Fruit fly (Drosophila melanogaster) whole organism, embryonic: ENCODE measurements around the gene CG11891.
A peak's percentile ranks its signal among the peaks of the same experiment; 100 is the strongest.

ENCODE experiments used
- Blimp-1 ChIP-seq: fragments of 200-800 bp; sonication (Bioruptor generic); optimal IDR thresholded peaks from 3 replicates; lab custom pipeline; 2018; ENCODE audit warnings: missing biosample characterization, missing genetic modification characterization, mild to moderate bottlenecking, moderate library complexity, missing genetic modification reagents
- CG11085 ChIP-seq: fragments of 200-800 bp; sonication (Bioruptor generic); IDR thresholded peaks from 2 replicates; pipeline ENCODE4 v1.3.6; 2022; ENCODE audit warnings: missing biosample characterization, missing genetic modification characterization
- CG14965 ChIP-seq: fragments of 200-800 bp; sonication (Bioruptor generic); optimal IDR thresholded peaks from 2 replicates; lab custom pipeline; 2016; ENCODE audit warnings: missing biosample characterization, missing genetic modification characterization, borderline replicate concordance
- CG16815 ChIP-seq: fragments of 200-800 bp; sonication (Bioruptor generic); optimal IDR thresholded peaks from 3 replicates; lab custom pipeline; 2017; ENCODE audit warnings: missing biosample characterization, mild to moderate bottlenecking, missing genetic modification characterization
- CG16863 ChIP-seq: fragments of 200-800 bp; sonication (Bioruptor generic); optimal IDR thresholded peaks from 3 replicates; lab custom pipeline; 2016; ENCODE audit warnings: missing biosample characterization, missing genetic modification characterization
- CG2712 ChIP-seq: fragments of 200-800 bp; optimal IDR thresholded peaks from 3 replicates; lab custom pipeline; 2019; ENCODE audit warnings: missing biosample characterization, mild to moderate bottlenecking, missing genetic modification characterization, moderate library complexity
- CG2889 ChIP-seq: fragments of 200-800 bp; sonication (Bioruptor generic); IDR thresholded peaks from 3 replicates; pipeline ENCODE4 v1.3.6; 2022; ENCODE audit warnings: missing biosample characterization, missing genetic modification characterization
- CG31365 ChIP-seq: fragments of 200-800 bp; sonication (Bioruptor generic); optimal IDR thresholded peaks from 2 replicates; lab custom pipeline; 2018; ENCODE audit warnings: missing biosample characterization, mild to moderate bottlenecking, missing genetic modification characterization
- CG3407 ChIP-seq: fragments of 200-800 bp; sonication (Bioruptor generic); optimal IDR thresholded peaks from 2 replicates; lab custom pipeline; 2018; ENCODE audit warnings: missing biosample characterization, mild to moderate bottlenecking, missing genetic modification characterization
- CG43689 ChIP-seq: fragments of 200-800 bp; sonication (Bioruptor generic); IDR thresholded peaks from 2 replicates; pipeline ENCODE4 v1.3.6; 2022; ENCODE audit warnings: missing biosample characterization, missing genetic modification characterization
- CG4404 ChIP-seq: fragments of 200-800 bp; sonication (Bioruptor generic); IDR thresholded peaks from 2 replicates; pipeline ENCODE4 v1.3.6; 2022; ENCODE audit warnings: missing biosample characterization, missing genetic modification characterization
- CG6654 ChIP-seq: fragments of 200-800 bp; sonication (Bioruptor generic); optimal IDR thresholded peaks from 2 replicates; lab custom pipeline; 2017; ENCODE audit warnings: missing biosample characterization, mild to moderate bottlenecking, missing genetic modification characterization
- CG6813 ChIP-seq: fragments of 200-800 bp; sonication (Bioruptor generic); optimal IDR thresholded peaks from 2 replicates; lab custom pipeline; 2017; ENCODE audit warnings: missing biosample characterization, missing genetic modification characterization, mild to moderate bottlenecking, moderate library complexity, missing genetic modification reagents
- CG7357 ChIP-seq: fragments of 200-800 bp; sonication (Bioruptor generic); IDR thresholded peaks from 3 replicates; pipeline ENCODE4 v1.3.6; 2022; ENCODE audit warnings: missing biosample characterization, missing genetic modification characterization
- CG7372 ChIP-seq: fragments of 200-800 bp; sonication (Bioruptor generic); IDR thresholded peaks from 2 replicates; pipeline ENCODE4 v1.3.6; 2022; ENCODE audit warnings: missing biosample characterization, missing genetic modification characterization
- CG9797 ChIP-seq: fragments of 200-800 bp; sonication (Bioruptor generic); optimal IDR thresholded peaks from 3 replicates; lab custom pipeline; 2018; ENCODE audit warnings: missing biosample characterization, mild to moderate bottlenecking, missing genetic modification characterization
- E2f1 ChIP-seq: fragments of 200-800 bp; sonication (Bioruptor generic); IDR thresholded peaks from 2 replicates; pipeline ENCODE4 v1.3.6; 2022; ENCODE audit warnings: missing biosample characterization, missing genetic modification characterization
- HLHmδ ChIP-seq: fragments of 200-800 bp; sonication (Bioruptor generic); optimal IDR thresholded peaks from 2 replicates; lab custom pipeline; 2018; ENCODE audit warnings: missing biosample characterization, mild to moderate bottlenecking, missing genetic modification characterization, moderate library complexity
- Hr39 ChIP-seq: fragments of >200 bp; optimal IDR thresholded peaks from 2 replicates; lab custom pipeline; 2017
- Kr ChIP-seq: fragments of 200-800 bp; sonication (Bioruptor generic); optimal IDR thresholded peaks from 2 replicates; lab custom pipeline; 2017; ENCODE audit warnings: missing biosample characterization, mild to moderate bottlenecking, missing genetic modification characterization
- Lhr ChIP-seq: fragments of 200-800 bp; sonication (Bioruptor generic); optimal IDR thresholded peaks from 3 replicates; lab custom pipeline; 2017; ENCODE audit warnings: mild to moderate bottlenecking, missing biosample characterization, missing genetic modification reagents, missing genetic modification characterization
- MTF-1 ChIP-seq: fragments of 200-800 bp; sonication (Bioruptor generic); optimal IDR thresholded peaks from 2 replicates; lab custom pipeline; 2018; ENCODE audit warnings: missing biosample characterization, mild to moderate bottlenecking, missing genetic modification characterization, borderline replicate concordance
- NFAT ChIP-seq: fragments of 200-800 bp; sonication (Bioruptor generic); IDR thresholded peaks from 2 replicates; pipeline ENCODE4 v1.3.6; 2022; ENCODE audit warnings: missing biosample characterization, missing genetic modification characterization
- NfI ChIP-seq: fragments of 200-800 bp; sonication (Bioruptor generic); optimal IDR thresholded peaks from 3 replicates; lab custom pipeline; 2018; ENCODE audit warnings: missing biosample characterization, mild to moderate bottlenecking, missing genetic modification characterization, moderate library complexity
- Sry-β ChIP-seq: fragments of 200-800 bp; sonication (Bioruptor generic); optimal IDR thresholded peaks from 2 replicates; lab custom pipeline; 2018; ENCODE audit warnings: missing biosample characterization, mild to moderate bottlenecking, missing genetic modification characterization, moderate library complexity
- Sry-δ ChIP-seq: fragments of 200-800 bp; sonication (Bioruptor generic); optimal IDR thresholded peaks from 2 replicates; lab custom pipeline; 2016; ENCODE audit warnings: missing biosample characterization, missing genetic modification characterization
- Ssrp ChIP-seq: fragments of 200-800 bp; sonication (Bioruptor generic); optimal IDR thresholded peaks from 2 replicates; lab custom pipeline; 2018; ENCODE audit warnings: missing biosample characterization, mild to moderate bottlenecking, missing genetic modification characterization, moderate library complexity
- YL-1 ChIP-seq: fragments of 200-800 bp; sonication (Bioruptor generic); optimal IDR thresholded peaks from 3 replicates; lab custom pipeline; 2017; ENCODE audit warnings: missing biosample characterization, mild to moderate bottlenecking, missing genetic modification characterization
- aop ChIP-seq: fragments of 200-800 bp; sonication (Bioruptor generic); IDR thresholded peaks from 2 replicates; pipeline ENCODE4 v1.3.6; 2022; ENCODE audit warnings: missing biosample characterization, missing genetic modification characterization
- cas ChIP-seq: fragments of 200-800 bp; sonication (Bioruptor generic); IDR thresholded peaks from 2 replicates; pipeline ENCODE4 v1.3.6; 2022; ENCODE audit warnings: missing biosample characterization, missing genetic modification characterization
- fru ChIP-seq: fragments of >200 bp; optimal IDR thresholded peaks from 2 replicates; lab custom pipeline; 2017
- ftz-f1 ChIP-seq: fragments of 200-800 bp; sonication (Bioruptor generic); optimal IDR thresholded peaks from 2 replicates; lab custom pipeline; 2016; ENCODE audit warnings: missing biosample characterization, missing genetic modification characterization
- gcm ChIP-seq: fragments of 200-800 bp; sonication (Bioruptor generic); optimal IDR thresholded peaks from 2 replicates; lab custom pipeline; 2019; ENCODE audit warnings: missing biosample characterization, mild to moderate bottlenecking, missing genetic modification characterization, moderate library complexity
- grau ChIP-seq: fragments of 200-800 bp; optimal IDR thresholded peaks from 3 replicates; lab custom pipeline; 2019; ENCODE audit warnings: missing biosample characterization, mild to moderate bottlenecking, missing genetic modification characterization, moderate library complexity
- ham ChIP-seq: fragments of 200-800 bp; sonication (Bioruptor generic); IDR thresholded peaks from 2 replicates; pipeline ENCODE4 v1.3.6; 2022; ENCODE audit warnings: missing biosample characterization, missing genetic modification characterization
- jumu ChIP-seq: fragments of 200-800 bp; sonication (Bioruptor generic); optimal IDR thresholded peaks from 3 replicates; lab custom pipeline; 2016; ENCODE audit warnings: missing biosample characterization, missing genetic modification characterization
- kni ChIP-seq: fragments of 200-800 bp; sonication (Bioruptor generic); optimal IDR thresholded peaks from 3 replicates; lab custom pipeline; 2017; ENCODE audit warnings: mild to moderate bottlenecking, missing biosample characterization, missing genetic modification reagents, missing genetic modification characterization
- knrl ChIP-seq: fragments of 200-800 bp; sonication (Bioruptor generic); IDR thresholded peaks from 3 replicates; pipeline ENCODE4 v1.3.6; 2022; ENCODE audit warnings: missing biosample characterization, missing genetic modification characterization; ENCODE audit not compliant: partially characterized antibody
- peb ChIP-seq: fragments of 200-800 bp; sonication (Bioruptor generic); IDR thresholded peaks from 2 replicates; pipeline ENCODE4 v1.3.6; 2022; ENCODE audit warnings: missing biosample characterization, missing genetic modification characterization
- row ChIP-seq: fragments of 200-800 bp; sonication (Bioruptor generic); IDR thresholded peaks from 3 replicates; pipeline ENCODE4 v1.3.6; 2022; ENCODE audit warnings: missing biosample characterization, missing genetic modification characterization
- sd ChIP-seq: fragments of 200-800 bp; sonication (Bioruptor generic); optimal IDR thresholded peaks from 3 replicates; lab custom pipeline; 2018; ENCODE audit warnings: missing biosample characterization, mild to moderate bottlenecking, missing genetic modification characterization, moderate library complexity
- sens ChIP-seq: fragments of 200-800 bp; sonication (Bioruptor generic); peaks from one replicate; lab custom pipeline; 2016; ENCODE audit warnings: missing biosample characterization, missing genetic modification characterization
- sob ChIP-seq: fragments of 200-800 bp; sonication (Bioruptor generic); IDR thresholded peaks from 2 replicates; pipeline ENCODE4 v1.3.6; 2022; ENCODE audit warnings: missing biosample characterization, missing genetic modification characterization
- twi ChIP-seq: fragments of 200-800 bp; optimal IDR thresholded peaks from 2 replicates; lab custom pipeline; 2019; ENCODE audit warnings: missing biosample characterization, mild to moderate bottlenecking, missing genetic modification characterization, moderate library complexity

CG11891 gene

dm6 chr3R:25249145-25250141 lies 20.6 kb upstream of the CG11891 start, which contains the start of gene Nup358 (continued):
- TF ChIP-seq kni (GFP tag; lab: Kevin White, UChicago), result no peak
- TF ChIP-seq aop (GFP tag; lab: Robert Waterston, UW), result no peak
- no peak for TF ChIP-seq fru (lab: Kevin White, UChicago)
- TF ChIP-seq CG6813 (GFP tag; lab: Kevin White, UChicago), result no peak
- no peak for TF ChIP-seq CG16815
- TF ChIP-seq ham (GFP tag; lab: Robert Waterston, UW), result no peak
- TF ChIP-seq Lhr, result no peak
- TF ChIP-seq sd, result peak; percentile 64
- TF ChIP-seq CG16863 (GFP tag; lab: Kevin White, UChicago), result no peak
- TF ChIP-seq peb (GFP tag; lab: Robert Waterston, UW), result no peak
- no peak for TF ChIP-seq Ssrp
- TF ChIP-seq CG31365 (tag; lab: Kevin White, UChicago), result no peak
- no peak for TF ChIP-seq ftz-f1
- no peak for TF ChIP-seq jumu (GFP tag; lab: Kevin White, UChicago)
- TF ChIP-seq Blimp-1 (GFP tag; lab: Kevin White, UChicago), result no peak
- no peak for TF ChIP-seq gcm
- no peak for TF ChIP-seq twi (tag; lab: Kevin White, UChicago)
- TF ChIP-seq CG4404 (GFP tag; lab: Robert Waterston, UW), result no peak
- peak; percentile 64 for TF ChIP-seq row (GFP tag; lab: Robert Waterston, UW)
- TF ChIP-seq CG2712, result peak; percentile 48
- no peak for TF ChIP-seq CG11085 (GFP tag; lab: Robert Waterston, UW)
- peak; percentile 34 for TF ChIP-seq YL-1 (GFP tag; lab: Kevin White, UChicago)
- TF ChIP-seq CG7357 (GFP tag; lab: Robert Waterston, UW), result no peak
- TF ChIP-seq CG6654 (GFP tag; lab: Kevin White, UChicago), result no peak
- TF ChIP-seq CG3407 (GFP tag; lab: Kevin White, UChicago), result no peak
- peak; percentile 91 for TF ChIP-seq Sry-δ (GFP tag; lab: Kevin White, UChicago)
- TF ChIP-seq NFAT (GFP tag; lab: Robert Waterston, UW), result 0 out of 2 replicates have a peak, but pooled peaks have one; percentile 31
- TF ChIP-seq CG43689 (GFP tag; lab: Robert Waterston, UW), result no peak
- TF ChIP-seq Sry-β, result no peak
- TF ChIP-seq knrl (GFP tag; lab: Robert Waterston, UW), result peak; percentile 98
- TF ChIP-seq CG14965 (GFP tag; lab: Kevin White, UChicago), result no peak
- no peak for TF ChIP-seq sob (GFP tag; lab: Robert Waterston, UW)
- TF ChIP-seq grau, result peak; percentile 34
- TF ChIP-seq E2f1 (GFP tag; lab: Robert Waterston, UW), result 0 out of 2 replicates have a peak, but pooled peaks have one; percentile 19
- TF ChIP-seq NfI (GFP tag; lab: Kevin White, UChicago), result no peak
- TF ChIP-seq Hr39 (lab: Kevin White, UChicago), result no peak
- TF ChIP-seq CG7372 (GFP tag; lab: Robert Waterston, UW), result no peak
- no peak for TF ChIP-seq Kr (GFP tag; lab: Kevin White, UChicago)
- TF ChIP-seq CG2889 (GFP tag; lab: Robert Waterston, UW), result no peak
- TF ChIP-seq CG9797 (GFP tag; lab: Kevin White, UChicago), result peak; percentile 8
- TF ChIP-seq HLHmδ, result no peak
- TF ChIP-seq sens (GFP tag; lab: Kevin White, UChicago), result no peak
- TF ChIP-seq MTF-1 (GFP tag; lab: Kevin White, UChicago), result no peak
- no peak for TF ChIP-seq cas (GFP tag; lab: Robert Waterston, UW)
